Fruit fly (Drosophila melanogaster) whole organism, wandering third instar larva: Measurements from ENCODE around the gene cac.
A peak's percentile ranks its signal among the peaks of the same experiment; 100 is the strongest.

Experiments used
- Abd-B ChIP-seq: fragments of >200 bp; optimal IDR thresholded peaks from 2 replicates; lab custom pipeline; 2017; ENCODE audit warnings: missing biosample characterization, missing genetic modification characterization
- CG32264 ChIP-seq: fragments of 200-800 bp; sonication (Bioruptor generic); optimal IDR thresholded peaks from 2 replicates; lab custom pipeline; 2016; ENCODE audit warnings: missing biosample characterization, missing genetic modification characterization
- CG9705 ChIP-seq: fragments of 200-800 bp; sonication (Bioruptor generic); optimal IDR thresholded peaks from 2 replicates; lab custom pipeline; 2018; ENCODE audit warnings: missing biosample characterization, mild to moderate bottlenecking, missing genetic modification characterization
- CrebA ChIP-seq: fragments of 200-800 bp; sonication (Bioruptor generic); optimal IDR thresholded peaks from 2 replicates; lab custom pipeline; 2016; ENCODE audit warnings: missing biosample characterization, mild to moderate bottlenecking, missing genetic modification characterization, borderline replicate concordance
- Dfd ChIP-seq: fragments of >200 bp; optimal IDR thresholded peaks from 2 replicates; lab custom pipeline; 2017; ENCODE audit warnings: missing biosample characterization, missing genetic modification characterization
- Dif ChIP-seq: fragments of 200-275, 200-300 bp; sonication (Bioruptor generic); optimal IDR thresholded peaks from 2 replicates; lab custom pipeline; 2018; ENCODE audit warnings: missing biosample characterization, missing genetic modification characterization; ENCODE audit not compliant: partially characterized antibody
- GATAd ChIP-seq: sonication (Bioruptor generic); optimal IDR thresholded peaks from 2 replicates; lab custom pipeline; 2016; ENCODE audit warnings: missing biosample characterization, missing genetic modification characterization
- Hnf4 ChIP-seq: fragments of 200-800 bp; sonication (Bioruptor generic); optimal IDR thresholded peaks from 2 replicates; lab custom pipeline; 2016; ENCODE audit warnings: missing biosample characterization, mild to moderate bottlenecking, missing genetic modification characterization
- Hr78 ChIP-seq: fragments of >200 bp; optimal IDR thresholded peaks from 2 replicates; lab custom pipeline; 2017; ENCODE audit warnings: missing biosample characterization, missing genetic modification characterization
- Hr83 ChIP-seq: fragments of 200-300 bp; sonication (Bioruptor generic); optimal IDR thresholded peaks from 2 replicates; lab custom pipeline; 2016; ENCODE audit warnings: missing biosample characterization, mild to moderate bottlenecking, missing genetic modification characterization, moderate library complexity; ENCODE audit not compliant: poor library complexity, severe bottlenecking
- Jra ChIP-seq: sonication (Bioruptor generic); optimal IDR thresholded peaks from 2 replicates; lab custom pipeline; 2016; ENCODE audit warnings: missing biosample characterization, missing genetic modification characterization
- Mio ChIP-seq: sonication (Bioruptor generic); optimal IDR thresholded peaks from 2 replicates; lab custom pipeline; 2016; ENCODE audit warnings: missing biosample characterization, missing genetic modification characterization
- Myc ChIP-seq: fragments of >200 bp; optimal IDR thresholded peaks from 2 replicates; lab custom pipeline; 2017
- N ChIP-seq: fragments of >200 bp; optimal IDR thresholded peaks from 2 replicates; lab custom pipeline; 2018; ENCODE audit warnings: missing biosample characterization, missing external identifiers, missing genetic modification characterization
- Rel ChIP-seq, 2 experiments: fragments of 200-800 bp; sonication (Bioruptor generic) in 1 of 2; optimal IDR thresholded peaks; 2 replicates in 1 of 2; 3 replicates in 1 of 2; lab custom pipeline; 2016 to 2019; ENCODE audit warnings: mild to moderate bottlenecking in 2 of 2, missing biosample characterization in 2 of 2, missing genetic modification characterization in 2 of 2, moderate library complexity in 1 of 2
- Vsx2 ChIP-seq: fragments of 200-300, 225-300 bp; sonication (Bioruptor generic); optimal IDR thresholded peaks from 2 replicates; lab custom pipeline; 2018; ENCODE audit warnings: missing biosample characterization, missing genetic modification characterization; ENCODE audit not compliant: partially characterized antibody
- br ChIP-seq: fragments of 200-800 bp; sonication (Bioruptor generic); optimal IDR thresholded peaks from 2 replicates; lab custom pipeline; 2016; ENCODE audit warnings: missing biosample characterization, missing genetic modification characterization
- brk ChIP-seq: fragments of 200-800 bp; sonication (Bioruptor generic); optimal IDR thresholded peaks from 2 replicates; lab custom pipeline; 2016; ENCODE audit warnings: missing biosample characterization, mild to moderate bottlenecking, missing genetic modification characterization
- dl ChIP-seq, 2 experiments: fragments of 175-275, 200-275 bp in 1 of 2; fragments of 200-275 bp in 1 of 2; sonication (Bioruptor generic); optimal IDR thresholded peaks; lab custom pipeline; 2018; ENCODE audit warnings: mild to moderate bottlenecking in 2 of 2, missing biosample characterization in 2 of 2, missing genetic modification characterization in 2 of 2, moderate library complexity in 2 of 2; ENCODE audit not compliant: partially characterized antibody in 2 of 2, insufficient read depth in 1 of 2
- dsf ChIP-seq: sonication (Bioruptor generic); optimal IDR thresholded peaks from 2 replicates; lab custom pipeline; 2016; ENCODE audit warnings: missing biosample characterization, missing genetic modification characterization, borderline replicate concordance
- ey ChIP-seq: fragments of 200-800 bp; sonication (Bioruptor generic); optimal IDR thresholded peaks from 2 replicates; lab custom pipeline; 2016; ENCODE audit warnings: missing biosample characterization, missing genetic modification characterization
- foxo ChIP-seq, 2 experiments: fragments of 200-800 bp; sonication (Bioruptor generic); optimal IDR thresholded peaks; 2 replicates in 1 of 2; 3 replicates in 1 of 2; lab custom pipeline; 2016 to 2017; ENCODE audit warnings: missing biosample characterization in 2 of 2, missing genetic modification characterization in 2 of 2
- fru ChIP-seq: fragments of 200-800 bp; sonication (Bioruptor generic); optimal IDR thresholded peaks from 3 replicates; lab custom pipeline; 2016; ENCODE audit warnings: missing biosample characterization, mild to moderate bottlenecking, missing genetic modification characterization
- h ChIP-seq: fragments of 200-800 bp; sonication (Bioruptor generic); optimal IDR thresholded peaks from 3 replicates; lab custom pipeline; 2016; ENCODE audit warnings: missing biosample characterization, mild to moderate bottlenecking, missing genetic modification characterization
- jim ChIP-seq: fragments of 175-275, 200-325 bp; sonication (Bioruptor generic); optimal IDR thresholded peaks from 2 replicates; lab custom pipeline; 2016; ENCODE audit warnings: missing biosample characterization, mild to moderate bottlenecking, missing genetic modification characterization
- lola ChIP-seq: fragments of >200 bp; optimal IDR thresholded peaks from 2 replicates; lab custom pipeline; 2017; ENCODE audit warnings: missing biosample characterization, missing genetic modification characterization
- pan ChIP-seq: fragments of >200 bp; optimal IDR thresholded peaks from 2 replicates; lab custom pipeline; 2017
- psq ChIP-seq: fragments of 200-800 bp; sonication (Bioruptor generic); optimal IDR thresholded peaks from 3 replicates; lab custom pipeline; 2017; ENCODE audit warnings: missing biosample characterization, mild to moderate bottlenecking, missing genetic modification characterization, moderate library complexity
- sage ChIP-seq: fragments of 200-800 bp; sonication (Bioruptor generic); optimal IDR thresholded peaks from 2 replicates; lab custom pipeline; 2016; ENCODE audit warnings: missing biosample characterization, mild to moderate bottlenecking, missing genetic modification characterization
- sv ChIP-seq: fragments of 200-800 bp; sonication (Bioruptor generic); optimal IDR thresholded peaks from 3 replicates; lab custom pipeline; 2016; ENCODE audit warnings: missing biosample characterization, missing genetic modification characterization
- tai ChIP-seq: sonication (Bioruptor generic); optimal IDR thresholded peaks from 2 replicates; lab custom pipeline; 2016; ENCODE audit warnings: missing biosample characterization, missing genetic modification characterization
- usp ChIP-seq: fragments of >200 bp; optimal IDR thresholded peaks from 2 replicates; lab custom pipeline; 2017; ENCODE audit warnings: missing biosample characterization, missing genetic modification characterization
- woc ChIP-seq: sonication (Bioruptor generic); optimal IDR thresholded peaks from 2 replicates; lab custom pipeline; 2016; ENCODE audit warnings: missing biosample characterization, mild to moderate bottlenecking, missing genetic modification characterization

Gene cac

dm6 chrX:11886976-11887375 lies 97.9 kb downstream of the cac start, which contains the start of the genes CG10353 and SelG (continued):
- TF ChIP-seq br (GFP tag; lab: Kevin White, UChicago) (peak; percentile 50), foxo (GFP tag; optimal IDR thresholded peaks at IDR 0.05; lab: Kevin White, UChicago) (peak in 1 of 2 experiments; percentile 56), psq (GFP tag; lab: Kevin White, UChicago) (no peak), CG32264 (no peak), Hr83 (GFP tag; lab: Kevin White, UChicago) (peak; percentile 84), GATAd (no peak), dl (GFP tag; optimal IDR thresholded peaks at IDR 0.05; lab: Kevin White, UChicago; ENCODE audit: insufficient read depth in 1 of 2, partially characterized antibody in 2 of 2) (no peak), fru (peak; percentile 57), Hr78 (GFP tag; lab: Kevin White, UChicago) (no peak), lola (GFP tag; lab: Kevin White, UChicago) (no peak), tai (GFP tag; lab: Kevin White, UChicago) (no peak), sv (GFP tag; lab: Kevin White, UChicago) (peak; percentile 11)

dm6 chrX:11885356-11885755 lies 99.5 kb downstream of the cac start:
- TF ChIP-seq pan (lab: Kevin White, UChicago) (no peak), foxo (GFP tag; optimal IDR thresholded peaks at IDR 0.05; lab: Kevin White, UChicago) (peak in 1 of 2 experiments; percentile 14)
- TF ChIP-seq, all 38 proteins: peak for 1

- no peak for TF ChIP-seq foxo (GFP tag; optimal IDR thresholded peaks at IDR 0.05; lab: Kevin White, UChicago)
- no peak for TF ChIP-seq GATAd
- TF ChIP-seq Myc = no peak
- no peak for TF ChIP-seq Hr83 (GFP tag; lab: Kevin White, UChicago)
- no peak for TF ChIP-seq tai (GFP tag; lab: Kevin White, UChicago)
- no peak for TF ChIP-seq h (GFP tag; lab: Kevin White, UChicago)
- TF ChIP-seq CG9705 (GFP tag; lab: Kevin White, UChicago) = no peak
- TF ChIP-seq brk = no peak
- no peak for TF ChIP-seq Abd-B (GFP tag; lab: Kevin White, UChicago)
- no peak for TF ChIP-seq Hr78 (GFP tag; lab: Kevin White, UChicago)
- no peak for TF ChIP-seq CrebA (GFP tag; lab: Kevin White, UChicago)
- TF ChIP-seq br (GFP tag; lab: Kevin White, UChicago) = no peak
- no peak for TF ChIP-seq Hnf4
- TF ChIP-seq dl (GFP tag; optimal IDR thresholded peaks at IDR 0.05; lab: Kevin White, UChicago; ENCODE audit: insufficient read depth in 1 of 2, partially characterized antibody in 2 of 2) = no peak
- no peak for TF ChIP-seq CG32264
- TF ChIP-seq usp (GFP tag; lab: Kevin White, UChicago) = no peak
These were observed 100.8 kb downstream of the cac start for dm6 chrX:11884134-11884533.

dm6 chrX:11882447-11882846 lies 102.4 kb downstream of the cac start:
- TF ChIP-seq Hr78 (GFP tag; lab: Kevin White, UChicago) (no peak), woc (GFP tag; lab: Kevin White, UChicago) (no peak), Dif (GFP tag; lab: Kevin White, UChicago) (no peak), Vsx2 (GFP tag; lab: Kevin White, UChicago) (no peak), Hnf4 (no peak), psq (GFP tag; lab: Kevin White, UChicago) (no peak), br (GFP tag; lab: Kevin White, UChicago) (no peak), N (no peak), jim (GFP tag; lab: Kevin White, UChicago) (no peak), Mio (GFP tag; lab: Kevin White, UChicago) (no peak), dsf (no peak), Myc (no peak), CG9705 (GFP tag; lab: Kevin White, UChicago) (no peak), Abd-B (GFP tag; lab: Kevin White, UChicago) (no peak), dl (GFP tag; optimal IDR thresholded peaks at IDR 0.05; lab: Kevin White, UChicago; ENCODE audit: insufficient read depth in 1 of 2, partially characterized antibody in 2 of 2) (no peak), Jra (GFP tag; lab: Kevin White, UChicago) (no peak)

- no peak for TF ChIP-seq Dfd (GFP tag; lab: Kevin White, UChicago)
- TF ChIP-seq Dif (GFP tag; lab: Kevin White, UChicago) = no peak
- no peak for TF ChIP-seq sage (GFP tag; lab: Kevin White, UChicago)
- no peak for TF ChIP-seq tai (GFP tag; lab: Kevin White, UChicago)
- TF ChIP-seq woc (GFP tag; lab: Kevin White, UChicago) = no peak
- TF ChIP-seq usp (GFP tag; lab: Kevin White, UChicago) = no peak
- no peak for TF ChIP-seq Abd-B (GFP tag; lab: Kevin White, UChicago)
- no peak for TF ChIP-seq jim (GFP tag; lab: Kevin White, UChicago)
- TF ChIP-seq h (GFP tag; lab: Kevin White, UChicago) = no peak
- TF ChIP-seq CG32264 = no peak
- no peak for TF ChIP-seq Vsx2 (GFP tag; lab: Kevin White, UChicago)
- no peak for TF ChIP-seq pan (lab: Kevin White, UChicago)
- TF ChIP-seq Hr78 (GFP tag; lab: Kevin White, UChicago) = no peak
- no peak for TF ChIP-seq sv (GFP tag; lab: Kevin White, UChicago)
- TF ChIP-seq dl (GFP tag; optimal IDR thresholded peaks at IDR 0.05; lab: Kevin White, UChicago; ENCODE audit: insufficient read depth in 1 of 2, partially characterized antibody in 2 of 2) = no peak
- TF ChIP-seq Jra (GFP tag; lab: Kevin White, UChicago) = no peak
- TF ChIP-seq ey (GFP tag; lab: Kevin White, UChicago) = no peak
- no peak for TF ChIP-seq Rel (GFP tag; optimal IDR thresholded peaks at IDR 0.05; lab: Kevin White, UChicago)
- TF ChIP-seq Rel (tag; optimal IDR thresholded peaks at IDR 0.05; lab: Kevin White, UChicago) = no peak
- TF ChIP-seq Hr83 (GFP tag; lab: Kevin White, UChicago) = no peak
- TF ChIP-seq Myc = no peak
These were observed 103.2 kb downstream of the cac start for dm6 chrX:11881686-11882085.
